Worm (Caenorhabditis elegans): ENCODE data around the gene ssp-35.

ce11 chrV:12294091-12294490 is 30.5 kb upstream of the ssp-35 start:
- no peak for TF ChIP-seq fkh-10 (GFP tag; optimal IDR thresholded peaks at IDR 0.05)
- no peak for TF ChIP-seq nhr-11 (tag; optimal IDR thresholded peaks at IDR 0.05)
- TF ChIP-seq daf-19 (GFP tag; conservative IDR thresholded peaks at IDR 0.05) = no peak
- TF ChIP-seq mdl-1 (tag; optimal IDR thresholded peaks at IDR 0.05) = no peak
- TF ChIP-seq lin-39 (tag; optimal IDR thresholded peaks at IDR 0.05) = no peak
- TF ChIP-seq nhr-25 (tag; optimal IDR thresholded peaks at IDR 0.05; ENCODE audit: borderline replicate concordance, insufficient read depth) = no peak
- no peak for TF ChIP-seq daf-12 (tag; optimal IDR thresholded peaks at IDR 0.05)
- TF ChIP-seq ztf-11 (tag; optimal IDR thresholded peaks at IDR 0.05) = no peak
- peak; percentile 32 for TF ChIP-seq nhr-28 (tag; optimal IDR thresholded peaks at IDR 0.05)
- no peak for TF ChIP-seq F10B5.3 (tag; optimal IDR thresholded peaks at IDR 0.05)
- no peak for TF ChIP-seq lin-15B (tag; optimal IDR thresholded peaks at IDR 0.05)
- no peak for TF ChIP-seq snpc-4 (tag; optimal IDR thresholded peaks at IDR 0.05)
- TF ChIP-seq R02D3.7 (tag; optimal IDR thresholded peaks at IDR 0.05) = no peak
- TF ChIP-seq ama-1 (optimal IDR thresholded peaks at IDR 0.05) = no peak
